Fruit fly (Drosophila melanogaster): ENCODE data around the gene MTPAP.

dm6 chrX:1299928-1300327, 49.2 kb downstream of the MTPAP start:
- TF ChIP-seq pan (optimal IDR thresholded peaks at IDR 0.05) (no peak), psq (optimal IDR thresholded peaks at IDR 0.05) (no peak), Dll (optimal IDR thresholded peaks at IDR 0.05) (no peak), EcR (GFP tag; optimal IDR thresholded peaks at IDR 0.05) (no peak), CG8478 (optimal IDR thresholded peaks at IDR 0.05) (no peak)

Measured in whole organism.